Worm (Caenorhabditis elegans): ENCODE data around the gene K12H4.6.

The K12H4.6 gene

DNA sequence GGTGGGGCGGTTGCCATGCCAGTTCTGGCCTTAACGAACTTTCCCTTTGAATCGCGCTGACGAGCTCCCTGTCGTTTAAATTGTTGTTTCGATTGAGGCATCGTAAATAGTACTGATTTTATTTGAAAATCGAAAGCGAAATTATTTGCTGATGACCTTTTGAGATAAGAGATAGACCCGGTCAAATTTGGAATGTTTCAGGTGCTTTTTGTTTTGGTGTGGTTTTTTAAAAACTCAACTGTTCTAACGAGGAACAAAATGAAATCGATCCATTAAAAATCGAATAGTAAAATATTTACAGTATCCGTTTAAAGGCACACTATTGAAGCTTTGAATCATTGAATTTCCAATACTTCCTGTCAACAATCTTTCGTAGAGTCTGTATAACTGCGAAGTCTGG is at the start of gene K12H4.6:
K12H4.6 (minus strand) TSS at position 101 of the 400 bp plus-strand sequence.
- TF ChIP-seq mxl-2 (GFP tag; conservative IDR thresholded peaks at IDR 0.05) (no peak), jun-1 (tag; optimal IDR thresholded peaks at IDR 0.05) (no peak), aly-2 (tag; optimal IDR thresholded peaks at IDR 0.05) (no peak), dve-1 (tag; optimal IDR thresholded peaks at IDR 0.05; ENCODE audit: insufficient read depth) (no peak), egl-27 (tag; optimal IDR thresholded peaks at IDR 0.05) (no peak), snpc-1.2 (GFP tag; IDR thresholded peaks at IDR 0.05) (no peak), mxl-3 (GFP tag; optimal IDR thresholded peaks at IDR 0.05) (no peak), nhr-25 (tag; optimal IDR thresholded peaks at IDR 0.05; ENCODE audit: borderline replicate concordance, insufficient read depth) (no peak), fos-1 (tag; optimal IDR thresholded peaks at IDR 0.05) (no peak), hlh-30 (tag; optimal IDR thresholded peaks at IDR 0.05; ENCODE audit: insufficient read depth) (no peak), tra-1 (GFP tag; IDR thresholded peaks at IDR 0.05) (no peak), zag-1 (tag; optimal IDR thresholded peaks at IDR 0.05) (no peak), nhr-6 (tag; optimal IDR thresholded peaks at IDR 0.05) (no peak)

ce11 chrIII:8091408-8091807 is 48.7 kb upstream of the K12H4.6 start, which contains the start of gene idi-1:
Gene idi-1, plus strand, starts transcription at chrIII:8091708.
- TF ChIP-seq madf-5 (GFP tag; IDR thresholded peaks at IDR 0.05) = no peak
- TF ChIP-seq dve-1 (tag; optimal IDR thresholded peaks at IDR 0.05; ENCODE audit: insufficient read depth) = no peak
- TF ChIP-seq sdz-12 (GFP tag; optimal IDR thresholded peaks at IDR 0.05) = no peak
- TF ChIP-seq ctbp-1 (GFP tag; IDR thresholded peaks at IDR 0.05) = no peak
- no peak for TF ChIP-seq nhr-77 (tag; optimal IDR thresholded peaks at IDR 0.05)
- TF ChIP-seq saeg-2 (GFP tag; IDR thresholded peaks at IDR 0.05) = no peak
- no peak for TF ChIP-seq attf-4 (tag; optimal IDR thresholded peaks at IDR 0.05)
- TF ChIP-seq nhr-28 (tag; optimal IDR thresholded peaks at IDR 0.05) = no peak
- no peak for TF ChIP-seq ces-1 (GFP tag; optimal IDR thresholded peaks at IDR 0.05)
- TF ChIP-seq ztf-7 (tag; optimal IDR thresholded peaks at IDR 0.05) = no peak
- TF ChIP-seq lin-29 (GFP tag; IDR thresholded peaks at IDR 0.05) = no peak
- no peak for TF ChIP-seq lin-1 (GFP tag; IDR thresholded peaks at IDR 0.05)
- no peak for TF ChIP-seq F44E2.7 (GFP tag; IDR thresholded peaks at IDR 0.05)
- TF ChIP-seq daf-8 (GFP tag; IDR thresholded peaks at IDR 0.05) = no peak
- TF ChIP-seq skn-1 (tag; optimal IDR thresholded peaks at IDR 0.05) = no peak
- TF ChIP-seq Y48G9A.11 (GFP tag; IDR thresholded peaks at IDR 0.05) = no peak

DNA sequence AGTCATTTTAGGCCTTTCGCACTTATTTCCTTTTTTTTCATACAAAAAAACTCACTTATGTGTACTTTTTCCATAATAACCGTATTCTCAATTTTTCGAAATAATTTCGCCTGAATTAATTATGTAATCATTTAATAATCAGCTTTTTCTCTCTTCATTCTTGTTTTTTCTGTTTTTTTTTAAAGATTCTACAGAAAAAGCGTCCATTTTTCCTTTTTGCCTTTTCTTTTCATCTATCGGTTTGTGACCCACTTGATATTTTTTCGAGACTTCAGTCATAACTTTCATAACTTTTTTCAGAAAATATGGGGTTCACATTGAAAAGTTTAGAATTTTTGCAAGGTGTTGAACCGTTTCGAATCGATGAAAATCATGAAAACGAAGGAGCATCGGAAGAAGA is 45.6 kb upstream of the K12H4.6 start, which contains the start of gene vms-1:
vms-1 (plus strand) TSS at position 301 of the 400 bp plus-strand sequence.
- TF ChIP-seq set-16 (GFP tag; IDR thresholded peaks at IDR 0.05) = no peak
- no peak for TF ChIP-seq nhr-42 (GFP tag; IDR thresholded peaks at IDR 0.05)
- TF ChIP-seq arid-1 (GFP tag; conservative IDR thresholded peaks at IDR 0.05) = no peak
- no peak for TF ChIP-seq gei-8 (GFP tag; optimal IDR thresholded peaks at IDR 0.05)
- TF ChIP-seq madf-5 (GFP tag; IDR thresholded peaks at IDR 0.05) = no peak
- no peak for TF ChIP-seq hif-1 (tag; optimal IDR thresholded peaks at IDR 0.05)
- no peak for TF ChIP-seq pqm-1 (tag; optimal IDR thresholded peaks at IDR 0.05)
- TF ChIP-seq D1046.2 (GFP tag; IDR thresholded peaks at IDR 0.05) = no peak
- no peak for TF ChIP-seq dve-1 (tag; optimal IDR thresholded peaks at IDR 0.05; ENCODE audit: insufficient read depth)
- no peak for TF ChIP-seq lsy-2 (tag; optimal IDR thresholded peaks at IDR 0.05)
- TF ChIP-seq lin-39 (tag; optimal IDR thresholded peaks at IDR 0.05) = no peak
- TF ChIP-seq F26F4.8 (GFP tag; conservative IDR thresholded peaks at IDR 0.05) = no peak
